Fruit fly (Drosophila melanogaster) whole organism, embryonic: ENCODE data around the gene Traf-like.

Source experiments
- Adf1 ChIP-seq: fragments of 200-800 bp; sonication (Bioruptor generic); IDR thresholded peaks from 2 replicates; pipeline ENCODE4 v1.3.6; 2022; ENCODE audit warnings: missing biosample characterization, missing genetic modification characterization
- Asciz ChIP-seq: fragments of 200-800 bp; sonication (Bioruptor generic); optimal IDR thresholded peaks from 2 replicates; lab custom pipeline; 2017; ENCODE audit warnings: missing biosample characterization, mild to moderate bottlenecking, missing genetic modification characterization, missing genetic modification reagents
- Bteb2 ChIP-seq: fragments of 200-800 bp; sonication (Bioruptor generic); optimal IDR thresholded peaks from 2 replicates; lab custom pipeline; 2016; ENCODE audit warnings: missing biosample characterization, missing genetic modification characterization
- CG10274 ChIP-seq: fragments of 200-800 bp; sonication (Bioruptor generic); optimal IDR thresholded peaks from 3 replicates; lab custom pipeline; 2017; ENCODE audit warnings: missing biosample characterization, mild to moderate bottlenecking, missing genetic modification characterization
- CG10543 ChIP-seq: fragments of 200-800 bp; sonication (Bioruptor generic); optimal IDR thresholded peaks from 3 replicates; lab custom pipeline; 2017; ENCODE audit warnings: missing biosample characterization, mild to moderate bottlenecking, missing genetic modification characterization, moderate library complexity
- CG10565 ChIP-seq: fragments of 200-800 bp; sonication (Bioruptor generic); optimal IDR thresholded peaks from 3 replicates; lab custom pipeline; 2016; ENCODE audit warnings: missing biosample characterization, mild to moderate bottlenecking, missing genetic modification characterization
- CG10654 ChIP-seq: fragments of 200-800 bp; sonication (Bioruptor generic); optimal IDR thresholded peaks from 2 replicates; lab custom pipeline; 2016; ENCODE audit warnings: missing biosample characterization, missing genetic modification characterization
- CG10979 ChIP-seq: fragments of 200-800 bp; sonication (Bioruptor generic); optimal IDR thresholded peaks from 2 replicates; lab custom pipeline; 2018; ENCODE audit warnings: missing biosample characterization, mild to moderate bottlenecking, missing genetic modification characterization, moderate library complexity
- CG11398 ChIP-seq: fragments of 200-800 bp; sonication (Bioruptor generic); optimal IDR thresholded peaks from 2 replicates; lab custom pipeline; 2016; ENCODE audit warnings: missing biosample characterization, missing genetic modification characterization
- CG11456 ChIP-seq: fragments of 200-800 bp; sonication (Bioruptor generic); IDR thresholded peaks from 3 replicates; pipeline ENCODE4 v1.3.6; 2022; ENCODE audit warnings: missing biosample characterization, missing genetic modification characterization
- CG14050 ChIP-seq: fragments of 200-800 bp; sonication (Bioruptor generic); IDR thresholded peaks from 3 replicates; pipeline ENCODE4 v1.3.6; 2022; ENCODE audit warnings: missing biosample characterization, missing genetic modification characterization
- CG14667 ChIP-seq: fragments of 200-800 bp; sonication (Bioruptor generic); IDR thresholded peaks from 2 replicates; pipeline ENCODE4 v1.3.6; 2022; ENCODE audit warnings: missing biosample characterization, missing genetic modification characterization
- CG15011 ChIP-seq: fragments of 200-800 bp; sonication (Bioruptor generic); optimal IDR thresholded peaks from 3 replicates; lab custom pipeline; 2018; ENCODE audit warnings: missing biosample characterization, mild to moderate bottlenecking, missing genetic modification characterization
- CG15601 ChIP-seq: fragments of 200-800 bp; sonication (Bioruptor generic); optimal IDR thresholded peaks from 3 replicates; lab custom pipeline; 2019; ENCODE audit warnings: missing biosample characterization, mild to moderate bottlenecking, missing genetic modification characterization, moderate library complexity
- CG16779 ChIP-seq: fragments of 200-800 bp; sonication (Bioruptor generic); IDR thresholded peaks from 2 replicates; pipeline ENCODE4 v1.3.6; 2022; ENCODE audit warnings: missing biosample characterization, missing genetic modification characterization
- CG17612 ChIP-seq: fragments of 200-800 bp; sonication (Bioruptor generic); IDR thresholded peaks from 2 replicates; pipeline ENCODE4 v1.3.6; 2022; ENCODE audit warnings: missing biosample characterization, missing genetic modification characterization
- CG2120 ChIP-seq: fragments of 200-800 bp; sonication (Bioruptor generic); optimal IDR thresholded peaks from 3 replicates; lab custom pipeline; 2016; ENCODE audit warnings: missing biosample characterization, missing genetic modification characterization
- CG31365 ChIP-seq: fragments of 200-800 bp; sonication (Bioruptor generic); optimal IDR thresholded peaks from 2 replicates; lab custom pipeline; 2018; ENCODE audit warnings: missing biosample characterization, mild to moderate bottlenecking, missing genetic modification characterization
- CG3995 ChIP-seq: fragments of 200-800 bp; sonication (Bioruptor generic); optimal IDR thresholded peaks from 3 replicates; lab custom pipeline; 2016; ENCODE audit warnings: missing biosample characterization, missing genetic modification characterization
- CG4328 ChIP-seq: fragments of 200-800 bp; sonication (Bioruptor generic); optimal IDR thresholded peaks from 3 replicates; lab custom pipeline; 2017; ENCODE audit warnings: missing biosample characterization, missing genetic modification reagents, missing genetic modification characterization
- CG43689 ChIP-seq: fragments of 200-800 bp; sonication (Bioruptor generic); IDR thresholded peaks from 2 replicates; pipeline ENCODE4 v1.3.6; 2022; ENCODE audit warnings: missing biosample characterization, missing genetic modification characterization
- CG4617 ChIP-seq: fragments of 200-800 bp; sonication (Bioruptor generic); optimal IDR thresholded peaks from 3 replicates; lab custom pipeline; 2016; ENCODE audit warnings: missing biosample characterization, missing genetic modification characterization, borderline replicate concordance
- CG5180 ChIP-seq: fragments of 200-800 bp; sonication (Bioruptor generic); optimal IDR thresholded peaks from 3 replicates; lab custom pipeline; 2017; ENCODE audit warnings: missing biosample characterization, missing genetic modification characterization, mild to moderate bottlenecking, moderate library complexity, missing genetic modification reagents
- CG8944 ChIP-seq: fragments of 200-800 bp; sonication (Bioruptor generic); optimal IDR thresholded peaks from 3 replicates; lab custom pipeline; 2016; ENCODE audit warnings: missing biosample characterization, missing genetic modification characterization
- Dbx ChIP-seq: fragments of 200-800 bp; sonication (Bioruptor generic); IDR thresholded peaks from 3 replicates; pipeline ENCODE4 v1.3.6; 2022; ENCODE audit warnings: missing biosample characterization, missing genetic modification characterization
- Dll ChIP-seq: fragments of 200-800 bp; sonication (Bioruptor generic); IDR thresholded peaks from 4 replicates; pipeline ENCODE4 v1.3.6; 2022; ENCODE audit warnings: missing biosample characterization, missing genetic modification characterization; ENCODE audit not compliant: partially characterized antibody
- Gug ChIP-seq: fragments of 200-800 bp; sonication (Bioruptor generic); IDR thresholded peaks from 4 replicates; pipeline ENCODE4 v1.3.6; 2022; ENCODE audit warnings: missing biosample characterization, missing genetic modification characterization
- HHEX ChIP-seq: fragments of 200-800 bp; sonication (Bioruptor generic); optimal IDR thresholded peaks from 3 replicates; lab custom pipeline; 2017; ENCODE audit warnings: missing biosample characterization, mild to moderate bottlenecking, missing genetic modification characterization, missing genetic modification reagents
- HmgZ ChIP-seq: fragments of 200-800 bp; sonication (Bioruptor generic); optimal IDR thresholded peaks from 2 replicates; lab custom pipeline; 2018; ENCODE audit warnings: missing biosample characterization, mild to moderate bottlenecking, missing genetic modification characterization
- Neu2 ChIP-seq: fragments of 200-800 bp; sonication (Bioruptor generic); optimal IDR thresholded peaks from 3 replicates; lab custom pipeline; 2016; ENCODE audit warnings: missing biosample characterization, missing genetic modification characterization, borderline replicate concordance
- Pdp1 ChIP-seq, 2 experiments: fragments of 200-800 bp; sonication (Bioruptor generic); optimal IDR thresholded peaks; 3 replicates each; lab custom pipeline; 2016; ENCODE audit warnings: missing biosample characterization in 2 of 2, missing genetic modification characterization in 2 of 2, mild to moderate bottlenecking in 1 of 2, moderate library complexity in 1 of 2
- Scr ChIP-seq: fragments of 200-800 bp; sonication (Bioruptor generic); IDR thresholded peaks from 2 replicates; pipeline ENCODE4 v1.3.6; 2022; ENCODE audit warnings: missing biosample characterization, missing genetic modification characterization; ENCODE audit not compliant: partially characterized antibody
- Six4 ChIP-seq: fragments of 200-800 bp; sonication (Bioruptor generic); optimal IDR thresholded peaks from 2 replicates; lab custom pipeline; 2016; ENCODE audit warnings: missing biosample characterization, missing genetic modification characterization
- ash1 ChIP-seq: fragments of 200-800 bp; sonication (Bioruptor generic); optimal IDR thresholded peaks from 2 replicates; lab custom pipeline; 2018; ENCODE audit warnings: missing biosample characterization, mild to moderate bottlenecking, missing genetic modification characterization
- btn ChIP-seq: fragments of 200-800 bp; sonication (Bioruptor generic); optimal IDR thresholded peaks from 2 replicates; lab custom pipeline; 2016; ENCODE audit warnings: missing biosample characterization, missing genetic modification characterization
- cwo ChIP-seq: fragments of 200-800 bp; sonication (Bioruptor generic); optimal IDR thresholded peaks from 3 replicates; lab custom pipeline; 2017; ENCODE audit warnings: missing biosample characterization, missing genetic modification characterization, mild to moderate bottlenecking, moderate library complexity, missing genetic modification reagents
- dan ChIP-seq: fragments of 200-800 bp; sonication (Bioruptor generic); IDR thresholded peaks from 2 replicates; pipeline ENCODE4 v1.3.6; 2022; ENCODE audit warnings: missing biosample characterization, missing genetic modification characterization
- gem ChIP-seq: fragments of 200-800 bp; sonication (Bioruptor generic); optimal IDR thresholded peaks from 2 replicates; lab custom pipeline; 2019; ENCODE audit warnings: missing biosample characterization, mild to moderate bottlenecking, missing genetic modification characterization, moderate library complexity
- kay ChIP-seq: fragments of 200-800 bp; sonication (Bioruptor generic); optimal IDR thresholded peaks from 2 replicates; lab custom pipeline; 2016; ENCODE audit warnings: missing biosample characterization, missing genetic modification characterization
- org-1 ChIP-seq: fragments of 200-800 bp; sonication (Bioruptor generic); optimal IDR thresholded peaks from 2 replicates; lab custom pipeline; 2017; ENCODE audit warnings: missing biosample characterization, missing genetic modification characterization
- otp ChIP-seq: fragments of 200-800 bp; sonication (Bioruptor generic); IDR thresholded peaks from 3 replicates; pipeline ENCODE4, ENCODE4 v1.3.6; 2022; ENCODE audit warnings: missing biosample characterization, missing genetic modification characterization
- sob ChIP-seq: fragments of 200-800 bp; sonication (Bioruptor generic); IDR thresholded peaks from 2 replicates; pipeline ENCODE4 v1.3.6; 2022; ENCODE audit warnings: missing biosample characterization, missing genetic modification characterization
- sqz ChIP-seq: fragments of 200-800 bp; sonication (Bioruptor generic); optimal IDR thresholded peaks from 3 replicates; lab custom pipeline; 2018; ENCODE audit warnings: missing biosample characterization, mild to moderate bottlenecking, missing genetic modification characterization
- ssp ChIP-seq: fragments of 200-800 bp; sonication (Bioruptor generic); IDR thresholded peaks from 2 replicates; pipeline ENCODE4 v1.3.6; 2022; ENCODE audit warnings: missing biosample characterization, missing genetic modification characterization
- tgo ChIP-seq: fragments of 200-800 bp; sonication (Bioruptor generic); IDR thresholded peaks from 3 replicates; pipeline ENCODE4 v1.3.6; 2022; ENCODE audit warnings: missing biosample characterization, missing genetic modification characterization
- twi ChIP-seq: fragments of 200-800 bp; optimal IDR thresholded peaks from 2 replicates; lab custom pipeline; 2019; ENCODE audit warnings: missing biosample characterization, mild to moderate bottlenecking, missing genetic modification characterization, moderate library complexity
- z ChIP-seq: fragments of 200-800 bp; sonication (Bioruptor generic); IDR thresholded peaks from 3 replicates; pipeline ENCODE4 v1.3.6; 2022; ENCODE audit warnings: missing biosample characterization, missing genetic modification characterization
- zen2 ChIP-seq: fragments of 200-800 bp; sonication (Bioruptor generic); IDR thresholded peaks from 3 replicates; pipeline ENCODE4 v1.3.6; 2022; ENCODE audit warnings: missing biosample characterization, missing genetic modification characterization; ENCODE audit not compliant: partially characterized antibody

Gene Traf-like

DNA sequence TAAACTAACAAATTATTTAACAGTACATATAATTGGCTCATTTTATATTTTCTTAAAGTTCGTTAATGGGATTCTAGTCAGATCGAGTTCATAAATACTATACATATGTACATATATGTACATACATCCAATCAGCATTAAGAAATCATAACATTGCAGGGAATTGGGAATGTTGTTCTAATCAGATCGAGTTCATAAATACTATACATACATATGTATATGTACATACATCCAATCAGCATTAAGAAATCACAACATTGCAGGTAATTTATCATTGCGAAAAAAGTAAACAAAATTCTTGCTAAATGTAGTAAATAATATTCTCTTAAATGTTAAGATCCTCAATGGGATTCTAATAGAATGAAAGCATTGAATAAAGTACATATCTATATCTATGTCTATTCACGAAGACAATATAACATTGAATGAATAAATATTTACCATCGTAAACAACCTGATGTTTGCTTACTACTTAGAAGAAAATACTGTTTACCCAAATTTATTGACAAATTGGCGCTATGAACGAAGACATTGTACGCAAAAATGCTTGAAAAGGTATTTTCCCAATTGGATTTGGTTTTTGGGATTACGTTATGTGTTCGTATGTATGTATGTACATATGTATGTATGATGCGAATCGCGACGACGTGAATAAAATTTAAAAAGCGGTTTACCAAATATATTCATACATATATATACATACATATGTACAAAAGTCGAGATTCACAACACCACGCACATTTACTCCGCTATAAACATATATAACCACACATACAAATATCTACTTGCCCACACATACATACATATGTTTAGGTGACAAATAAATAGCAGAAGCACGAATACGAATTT, 31.0 kb upstream of the Traf-like start (continued):
- TF ChIP-seq CG10543 (GFP tag; lab: Kevin White, UChicago) (peak; percentile 95), CG14050 (peak; percentile 16; the same call in 1 of the 3 replicates), CG16779 (GFP tag; lab: Robert Waterston, UW) (peak; percentile 70; the same call in 1 of the 2 replicates), Pdp1 (GFP tag; optimal IDR thresholded peaks at IDR 0.05; lab: Kevin White, UChicago) (peak; percentile 31 to 60), HmgZ (tag; lab: Kevin White, UChicago) (peak; percentile 94), CG5180 (GFP tag; lab: Kevin White, UChicago) (peak; percentile 78), Neu2 (GFP tag; lab: Kevin White, UChicago) (no peak), ash1 (GFP tag; lab: Kevin White, UChicago) (peak; percentile 67), CG14667 (GFP tag; lab: Robert Waterston, UW) (no peak), btn (GFP tag; lab: Kevin White, UChicago) (peak; percentile 10), HHEX (peak; percentile 86), ssp (GFP tag; lab: Robert Waterston, UW) (no peak), CG15011 (GFP tag; lab: Kevin White, UChicago) (peak; percentile 91), CG2120 (peak; percentile 76), kay (GFP tag; lab: Kevin White, UChicago) (peak; percentile 43), Dbx (GFP tag; lab: Robert Waterston, UW) (peak; percentile 78; the same call in 2 of the 3 replicates), cwo (GFP tag; lab: Kevin White, UChicago) (peak; percentile 75), CG17612 (GFP tag; lab: Robert Waterston, UW) (no peak), CG11456 (GFP tag; lab: Robert Waterston, UW) (0 out of 3 replicates have a peak, but pooled peaks have one; percentile 57), dan (GFP tag; lab: Robert Waterston, UW) (no peak), CG11398 (peak; percentile 68), Bteb2 (peak; percentile 72), Six4 (GFP tag; lab: Kevin White, UChicago) (no peak), Dll (GFP tag; lab: Robert Waterston, UW) (no peak), CG4617 (GFP tag; lab: Kevin White, UChicago) (no peak), CG10565 (GFP tag; lab: Kevin White, UChicago) (no peak), Asciz (peak; percentile 87), CG43689 (GFP tag; lab: Robert Waterston, UW) (no peak), Gug (GFP tag; lab: Robert Waterston, UW) (no peak), zen2 (GFP tag; lab: Robert Waterston, UW) (no peak), z (no peak), otp (GFP tag; lab: Robert Waterston, UW) (peak; percentile 85), CG10274 (GFP tag; lab: Kevin White, UChicago) (peak; percentile 6), org-1 (GFP tag; lab: Kevin White, UChicago) (peak; percentile 64), CG10654 (GFP tag; lab: Kevin White, UChicago) (peak; percentile 59), twi (tag; lab: Kevin White, UChicago) (peak; percentile 54), sob (GFP tag; lab: Robert Waterston, UW) (peak; percentile 81; the same call in 1 of the 2 replicates), CG31365 (tag; lab: Kevin White, UChicago) (peak; percentile 84), Scr (no peak), CG3995 (GFP tag; lab: Kevin White, UChicago) (peak; percentile 24), sqz (GFP tag; lab: Kevin White, UChicago) (no peak), tgo (no peak), gem (peak; percentile 83), CG15601 (peak; percentile 89), CG10979 (peak; percentile 47), CG8944 (GFP tag; lab: Kevin White, UChicago) (peak; percentile 15), CG4328 (GFP tag; lab: Kevin White, UChicago) (peak; percentile 88), Adf1 (GFP tag; lab: Robert Waterston, UW) (peak; percentile 37; the same call in 1 of the 2 replicates)
